Worm (Caenorhabditis elegans): ENCODE measurements around the gene tsp-8.

tsp-8 gene

ce11 chrX:14775222-14775621 is 45.9 kb upstream of the tsp-8 start:
- no peak for TF ChIP-seq dpl-1 (GFP tag; optimal IDR thresholded peaks at IDR 0.05)
- TF ChIP-seq unc-62 (GFP tag; optimal IDR thresholded peaks at IDR 0.05 in 1 of 2), result peak in 1 of 2 experiments; percentile 93
- TF ChIP-seq unc-62 (tag; optimal IDR thresholded peaks at IDR 0.05), result no peak
- no peak for TF ChIP-seq hif-1 (tag; optimal IDR thresholded peaks at IDR 0.05)

DNA sequence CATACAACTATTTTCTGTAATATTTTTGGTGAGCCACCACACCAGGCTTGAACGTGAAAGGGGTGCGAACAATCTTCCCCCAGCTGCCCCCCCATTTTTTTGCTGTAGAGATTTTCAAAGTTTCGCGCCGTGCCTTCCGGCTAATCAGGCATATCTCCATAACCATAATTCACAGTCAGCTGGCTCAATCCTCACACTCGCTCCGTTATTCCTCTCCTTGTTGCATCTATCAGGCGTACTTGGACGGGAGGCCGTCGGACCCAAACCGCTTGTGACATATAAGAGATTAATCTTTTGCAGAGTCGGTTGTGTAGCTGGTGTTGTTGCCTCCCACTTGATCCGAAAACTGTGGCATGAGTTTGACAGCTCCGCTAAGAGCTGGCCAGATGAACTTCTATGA is 43.9 kb upstream of the tsp-8 start, which contains the start of gene unc-3:
Gene unc-3, plus strand, starts transcription at position 301 of the 400 bp plus-strand sequence.
- TF ChIP-seq fos-1 (tag; optimal IDR thresholded peaks at IDR 0.05) (no peak), php-3 (GFP tag; IDR thresholded peaks at IDR 0.05) (0 out of 2 replicates have a peak, but pooled peaks have one; percentile 10)

- peak; percentile 10 for TF ChIP-seq hlh-11 (tag; optimal IDR thresholded peaks at IDR 0.05)
- no peak for TF ChIP-seq hmg-1.1 (GFP tag; IDR thresholded peaks at IDR 0.05)
- TF ChIP-seq nhr-48 (tag; optimal IDR thresholded peaks at IDR 0.05), result no peak
- TF ChIP-seq F44E2.7 (GFP tag; IDR thresholded peaks at IDR 0.05), result no peak
- TF ChIP-seq mep-1 (tag; optimal IDR thresholded peaks at IDR 0.05), result no peak
- TF ChIP-seq dmd-6 (GFP tag; IDR thresholded peaks at IDR 0.05), result peak; percentile 39; the same call in 1 of the 2 replicates
- TF ChIP-seq pha-4 (GFP tag; IDR thresholded peaks at IDR 0.05), result no peak
- TF ChIP-seq pha-4 (tag; optimal IDR thresholded peaks at IDR 0.05), result no peak
- peak; percentile 27 for TF ChIP-seq nhr-28 (tag; optimal IDR thresholded peaks at IDR 0.05)
- no peak for TF ChIP-seq dpl-1 (GFP tag; optimal IDR thresholded peaks at IDR 0.05)
- peak; percentile 70; the same call in 1 of the 2 replicates for TF ChIP-seq php-3 (GFP tag; IDR thresholded peaks at IDR 0.05)
- peak; percentile 46 for TF ChIP-seq pqm-1 (tag; optimal IDR thresholded peaks at IDR 0.05)
- TF ChIP-seq R02D3.7 (tag; optimal IDR thresholded peaks at IDR 0.05), result no peak
Observed at ce11 chrX:14771682-14772081, 42.4 kb upstream of the tsp-8 start, which contains the start of gene Y16B4A.2. TSS of gene Y16B4A.2 (minus strand) at chrX:14771851.

- TF ChIP-seq attf-4 (tag; optimal IDR thresholded peaks at IDR 0.05) (no peak), dve-1 (tag; optimal IDR thresholded peaks at IDR 0.05; ENCODE audit: insufficient read depth) (peak; percentile 1), hmg-1.1 (GFP tag; IDR thresholded peaks at IDR 0.05) (no peak), zag-1 (tag; optimal IDR thresholded peaks at IDR 0.05) (no peak), nhr-28 (tag; optimal IDR thresholded peaks at IDR 0.05) (peak; percentile 40), jun-1 (tag; optimal IDR thresholded peaks at IDR 0.05) (no peak), dmd-6 (GFP tag; IDR thresholded peaks at IDR 0.05) (peak; percentile 52), pqm-1 (tag; optimal IDR thresholded peaks at IDR 0.05) (peak; percentile 65), lin-39 (tag; optimal IDR thresholded peaks at IDR 0.05) (no peak), aha-1 (tag) (peak; percentile 63), lin-15B (tag; optimal IDR thresholded peaks at IDR 0.05) (no peak), hlh-11 (tag; optimal IDR thresholded peaks at IDR 0.05) (peak; percentile 6)
Observed at ce11 chrX:14770336-14770735, 41.0 kb upstream of the tsp-8 start.

DNA sequence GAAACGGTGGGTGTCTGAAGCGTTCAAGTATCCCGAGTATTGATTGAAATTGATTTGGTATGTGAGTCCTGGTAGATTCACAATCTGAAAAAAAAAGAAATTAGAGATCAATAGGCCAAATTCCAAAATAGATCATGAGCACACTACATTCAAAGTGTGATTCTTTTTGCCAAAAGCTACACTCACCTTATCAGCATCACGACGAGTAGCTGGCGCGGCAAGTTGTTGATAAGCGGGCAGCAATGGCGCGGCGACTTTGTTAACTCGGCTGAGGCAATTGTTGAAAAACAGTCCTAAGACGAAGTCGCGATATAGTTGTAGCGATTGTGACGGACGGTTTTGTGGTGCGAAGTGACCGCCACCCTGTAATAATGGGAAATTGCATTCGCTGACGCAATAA is 39.7 kb upstream of the tsp-8 start:
- TF ChIP-seq daf-16 (GFP tag; optimal IDR thresholded peaks at IDR 0.05) (no peak), daf-16 (tag; optimal IDR thresholded peaks at IDR 0.05) (peak; percentile 65), nhr-48 (tag; optimal IDR thresholded peaks at IDR 0.05) (no peak), pqm-1 (tag; optimal IDR thresholded peaks at IDR 0.05) (peak; percentile 73), nhr-28 (tag; optimal IDR thresholded peaks at IDR 0.05) (peak; percentile 79), aha-1 (tag) (peak; percentile 9), nhr-102 (tag; optimal IDR thresholded peaks at IDR 0.05) (no peak), dve-1 (tag; optimal IDR thresholded peaks at IDR 0.05; ENCODE audit: insufficient read depth) (peak; percentile 31), saeg-2 (GFP tag; IDR thresholded peaks at IDR 0.05) (no peak), daf-19 (GFP tag; conservative IDR thresholded peaks at IDR 0.05) (no peak), hlh-11 (tag; optimal IDR thresholded peaks at IDR 0.05) (peak; percentile 56), unc-62 (GFP tag; optimal IDR thresholded peaks at IDR 0.05 in 1 of 2) (peak in 1 of 2 experiments; percentile 94), unc-62 (tag; optimal IDR thresholded peaks at IDR 0.05) (no peak), dmd-6 (GFP tag; IDR thresholded peaks at IDR 0.05) (peak; percentile 68), egl-43 (GFP tag; IDR thresholded peaks at IDR 0.05) (no peak), arid-1 (GFP tag; conservative IDR thresholded peaks at IDR 0.05) (no peak)

- TF ChIP-seq madf-5 (GFP tag; IDR thresholded peaks at IDR 0.05), result 0 out of 4 replicates have a peak, but pooled peaks of 1 of the 2 experiments have one; percentile 49
- no peak for TF ChIP-seq zfp-3 (GFP tag; conservative IDR thresholded peaks at IDR 0.05)
- peak; percentile 59; the same call in 1 of the 2 replicates for TF ChIP-seq set-16 (GFP tag; IDR thresholded peaks at IDR 0.05)
- no peak for TF ChIP-seq sdz-12 (GFP tag; optimal IDR thresholded peaks at IDR 0.05)
- no peak for TF ChIP-seq R02D3.7 (tag; optimal IDR thresholded peaks at IDR 0.05)
- TF ChIP-seq snpc-1.2 (GFP tag; IDR thresholded peaks at IDR 0.05), result peak; percentile 63; the same call in 1 of the 2 replicates
Observed at ce11 chrX:14767813-14768212, 38.5 kb upstream of the tsp-8 start.

All from whole organism, L4 larva.